Worm (Caenorhabditis elegans) whole organism, young adult: ENCODE data around the gene dop-4.

ENCODE experiments used
- B0019.2 ChIP-seq: fragments of 200-800 bp; sonication (Bioruptor generic); conservative IDR thresholded peaks from 2 replicates; pipeline ENCODE4 v1.3.6; 2022; ENCODE audit warnings: missing genetic modification reagents, missing genetic modification characterization, missing compliant biosample characterization
- B0035.1 ChIP-seq: sonication (generic microtip); optimal IDR thresholded peaks from 2 replicates; lab custom pipeline; 2016; ENCODE audit warnings: missing genetic modification characterization, mild to moderate bottlenecking, missing compliant biosample characterization, missing genotype, missing genetic modification reagents
- B0261.1 ChIP-seq: sonication (generic microtip); optimal IDR thresholded peaks from 2 replicates; lab custom pipeline; 2016; ENCODE audit warnings: mild to moderate bottlenecking, missing genetic modification characterization, moderate library complexity, missing compliant biosample characterization
- C17E4.6 ChIP-seq: fragments of 200-800 bp; sonication (Bioruptor generic); IDR thresholded peaks from 2 replicates; pipeline ENCODE4 v1.3.6; 2022; ENCODE audit warnings: missing genetic modification reagents, missing genetic modification characterization, missing compliant biosample characterization
- D2030.7 ChIP-seq: fragments of 200-800 bp; sonication (Bioruptor generic); IDR thresholded peaks from 2 replicates; pipeline ENCODE4 v1.3.6; 2022; ENCODE audit warnings: missing genetic modification reagents, missing genetic modification characterization, missing compliant biosample characterization
- F10E7.11 ChIP-seq: sonication (generic microtip); optimal IDR thresholded peaks from 2 replicates; lab custom pipeline; 2017; ENCODE audit warnings: mild to moderate bottlenecking, missing genetic modification characterization, moderate library complexity, missing compliant biosample characterization
- F33H1.4 ChIP-seq: fragments of 200-800 bp; sonication (Bioruptor generic); IDR thresholded peaks from 2 replicates; pipeline ENCODE4 v1.3.6; 2022; ENCODE audit warnings: missing genetic modification reagents, missing genetic modification characterization, missing compliant biosample characterization
- F39B2.1 ChIP-seq: fragments of 200-800 bp; sonication (Bioruptor generic); IDR thresholded peaks from 2 replicates; pipeline ENCODE4 v1.3.6; 2022; ENCODE audit warnings: missing genetic modification reagents, missing genetic modification characterization, missing compliant biosample characterization
- F49E8.2 ChIP-seq: sonication (generic microtip); optimal IDR thresholded peaks from 3 replicates; lab custom pipeline; 2017; ENCODE audit warnings: missing genetic modification characterization, mild to moderate bottlenecking, missing compliant biosample characterization, antibody characterized with exemption, moderate library complexity; ENCODE audit not compliant: insufficient read depth
- F52B5.7 ChIP-seq: sonication (generic microtip); optimal IDR thresholded peaks from 2 replicates; lab custom pipeline; 2016; ENCODE audit warnings: mild to moderate bottlenecking, missing genetic modification characterization, missing compliant biosample characterization
- K11D2.4 ChIP-seq: fragments of 200-800 bp; sonication (Bioruptor generic); IDR thresholded peaks from 2 replicates; pipeline ENCODE4 v1.3.6; 2022; ENCODE audit warnings: missing genetic modification reagents, missing genetic modification characterization, missing compliant biosample characterization
- K12H6.12 ChIP-seq: fragments of 200-800 bp; sonication (Bioruptor generic); optimal IDR thresholded peaks from 2 replicates; lab custom pipeline; 2018; ENCODE audit warnings: mild to moderate bottlenecking, missing genetic modification characterization, missing compliant biosample characterization
- Y56A3A.18 ChIP-seq: fragments of 200-800 bp; sonication (Bioruptor generic); IDR thresholded peaks from 2 replicates; pipeline ENCODE4 v1.3.6; 2022; ENCODE audit warnings: missing genetic modification reagents, missing genetic modification characterization, missing compliant biosample characterization
- ZK185.1 ChIP-seq: sonication (generic microtip); optimal IDR thresholded peaks from 2 replicates; lab custom pipeline; 2016; ENCODE audit warnings: mild to moderate bottlenecking, missing genetic modification characterization, missing compliant biosample characterization; ENCODE audit not compliant: poor library complexity, severe bottlenecking
- ama-1 ChIP-seq, 3 experiments: fragments of 150-350 bp in 1 of 3; sonication (generic microtip) in 2 of 3; optimal IDR thresholded peaks; 2 replicates each; lab custom pipeline; 2014 to 2018; ENCODE audit warnings: missing biosample characterization in 2 of 3, missing genetic modification characterization in 2 of 3, missing genetic modification reagents in 2 of 3
- aptf-3 ChIP-seq: fragments of 200-800 bp; sonication (Bioruptor generic); IDR thresholded peaks from 2 replicates; pipeline ENCODE4 v1.3.6; 2022; ENCODE audit warnings: missing genetic modification characterization, missing compliant biosample characterization
- athp-1 ChIP-seq: sonication (generic microtip); optimal IDR thresholded peaks from 2 replicates; lab custom pipeline; 2017; ENCODE audit warnings: mild to moderate bottlenecking, missing genetic modification characterization, missing compliant biosample characterization
- bed-1 ChIP-seq: fragments of 200-800 bp; sonication (Bioruptor generic); IDR thresholded peaks from 2 replicates; pipeline ENCODE4 v1.3.6; 2022; ENCODE audit warnings: missing genetic modification reagents, missing genetic modification characterization, missing compliant biosample characterization
- cebp-1 ChIP-seq, 2 experiments: fragments of 200-800 bp in 1 of 2; sonication (Bioruptor generic) in 1 of 2; sonication (generic microtip) in 1 of 2; IDR thresholded peaks in 1 of 2; optimal IDR thresholded peaks in 1 of 2; 2 replicates each; pipeline versions ENCODE4 v1.3.6 to Lab custom; 2017 to 2022; ENCODE audit warnings: missing compliant biosample characterization in 2 of 2, missing genetic modification characterization in 2 of 2, mild to moderate bottlenecking in 1 of 2, missing genetic modification reagents in 1 of 2, moderate library complexity in 1 of 2
- ceh-100 ChIP-seq: fragments of 200-800 bp; sonication (Bioruptor generic); IDR thresholded peaks from 2 replicates; pipeline ENCODE4 v1.3.6; 2022; ENCODE audit warnings: missing genetic modification reagents, missing genetic modification characterization, missing compliant biosample characterization
- ceh-58 ChIP-seq: fragments of 200-800 bp; sonication (Bioruptor generic); IDR thresholded peaks from 2 replicates; pipeline ENCODE4 v1.3.6; 2022; ENCODE audit warnings: missing genetic modification characterization, missing compliant biosample characterization
- die-1 ChIP-seq: sonication (generic microtip); optimal IDR thresholded peaks from 2 replicates; lab custom pipeline; 2016; ENCODE audit warnings: missing genotype, mild to moderate bottlenecking, missing genetic modification characterization, missing compliant biosample characterization
- dpl-1 ChIP-seq: fragments of 150-350 bp; optimal IDR thresholded peaks from 2 replicates; lab custom pipeline; 2014; ENCODE audit warnings: missing biosample characterization, missing genetic modification reagents, missing genetic modification characterization
- egl-18 ChIP-seq: fragments of 200-800 bp; sonication (Bioruptor generic); IDR thresholded peaks from 2 replicates; pipeline ENCODE4 v1.3.6; 2022; ENCODE audit warnings: missing genetic modification reagents, missing genetic modification characterization, missing compliant biosample characterization
- ekl-4 ChIP-seq: fragments of 200-800 bp; sonication (Bioruptor generic); IDR thresholded peaks from 2 replicates; pipeline ENCODE4 v1.3.6; 2022; ENCODE audit warnings: missing genetic modification reagents, missing genetic modification characterization, missing compliant biosample characterization
- gei-17 ChIP-seq: fragments of 200-800 bp; sonication (Bioruptor generic); optimal IDR thresholded peaks from 2 replicates; lab custom pipeline; 2018; ENCODE audit warnings: mild to moderate bottlenecking, missing genetic modification characterization, missing compliant biosample characterization
- hmg-20 ChIP-seq: fragments of 200-800 bp; sonication (Bioruptor generic); IDR thresholded peaks from 2 replicates; pipeline ENCODE4 v1.3.6; 2022; ENCODE audit warnings: missing genetic modification reagents, missing genetic modification characterization, missing compliant biosample characterization
- hsf-1 ChIP-seq: fragments of 200-800 bp; sonication (Bioruptor generic); IDR thresholded peaks from 2 replicates; pipeline ENCODE4 v1.3.6; 2022; ENCODE audit warnings: missing genetic modification reagents, missing genetic modification characterization, missing compliant biosample characterization
- lin-26 ChIP-seq: fragments of 200-800 bp; sonication (Bioruptor generic); IDR thresholded peaks from 2 replicates; pipeline ENCODE4 v1.3.6; 2022; ENCODE audit warnings: missing genetic modification reagents, missing genetic modification characterization, missing compliant biosample characterization
- lin-40 ChIP-seq: sonication (generic microtip); optimal IDR thresholded peaks from 2 replicates; lab custom pipeline; 2016; ENCODE audit warnings: missing genetic modification characterization, mild to moderate bottlenecking, missing compliant biosample characterization, missing genotype, missing genetic modification reagents
- lsy-27 ChIP-seq: sonication (generic microtip); optimal IDR thresholded peaks from 2 replicates; lab custom pipeline; 2017; ENCODE audit warnings: missing genetic modification characterization, mild to moderate bottlenecking, missing compliant biosample characterization, antibody characterized with exemption, missing genotype, borderline replicate concordance; ENCODE audit not compliant: insufficient read depth
- madf-10 ChIP-seq: sonication (generic microtip); optimal IDR thresholded peaks from 2 replicates; lab custom pipeline; 2016; ENCODE audit warnings: mild to moderate bottlenecking, missing genetic modification characterization, missing compliant biosample characterization
- mes-4 ChIP-seq: sonication (generic microtip); optimal IDR thresholded peaks from 2 replicates; lab custom pipeline; 2016; ENCODE audit warnings: missing genotype, missing genetic modification characterization, missing compliant biosample characterization
- nhr-179 ChIP-seq: sonication (generic microtip); optimal IDR thresholded peaks from 2 replicates; lab custom pipeline; 2016; ENCODE audit warnings: mild to moderate bottlenecking, missing genetic modification characterization, missing compliant biosample characterization
- pha-4 ChIP-seq: fragments of 150-350 bp; sonication (generic microtip); optimal IDR thresholded peaks from 2 replicates; lab custom pipeline; 2014; ENCODE audit warnings: missing biosample characterization, missing genetic modification reagents, missing genetic modification characterization
- rcor-1 ChIP-seq: fragments of 200-800 bp; sonication (Bioruptor generic); IDR thresholded peaks from 2 replicates; pipeline ENCODE4 v1.3.6; 2022; ENCODE audit warnings: missing genetic modification reagents, missing genetic modification characterization, missing compliant biosample characterization
- rec-8 ChIP-seq, 2 experiments: sonication (generic microtip); optimal IDR thresholded peaks; 2 replicates each; lab custom pipeline; 2016; ENCODE audit warnings: mild to moderate bottlenecking in 2 of 2, missing genetic modification characterization in 2 of 2, missing genetic modification reagents in 2 of 2, missing genotype in 2 of 2, missing biosample characterization in 1 of 2, missing compliant biosample characterization in 1 of 2, moderate library complexity in 1 of 2
- rpc-1 ChIP-seq, 2 experiments: fragments of 150-350 bp in 1 of 2; sonication (generic microtip) in 1 of 2; optimal IDR thresholded peaks; 2 replicates each; lab custom pipeline; 2014 to 2018; ENCODE audit warnings: missing biosample characterization in 1 of 2, missing genetic modification characterization in 1 of 2, missing genetic modification reagents in 1 of 2, missing genotype in 1 of 2
- sea-2 ChIP-seq: fragments of 200-800 bp; sonication (Bioruptor generic); IDR thresholded peaks from 2 replicates; pipeline ENCODE4 v1.3.6; 2022; ENCODE audit warnings: missing genetic modification characterization, missing compliant biosample characterization
- snpc-1.1 ChIP-seq: sonication (generic microtip); optimal IDR thresholded peaks from 2 replicates; lab custom pipeline; 2017; ENCODE audit warnings: missing genetic modification characterization, mild to moderate bottlenecking, missing compliant biosample characterization, antibody characterized with exemption, moderate library complexity, missing genotype, missing genetic modification reagents; ENCODE audit not compliant: insufficient read depth
- ztf-26 ChIP-seq: sonication (generic microtip); optimal IDR thresholded peaks from 2 replicates; lab custom pipeline; 2017; ENCODE audit warnings: missing genetic modification characterization, missing compliant biosample characterization

Gene dop-4

ce11 chrX:1338906-1339673, 44.0 kb downstream of the dop-4 start:
- TF ChIP-seq B0035.1 (tag; lab: Kevin White, UChicago), result no peak
- TF ChIP-seq hmg-20 (GFP tag; lab: Robert Waterston, UW), result no peak
- TF ChIP-seq F33H1.4 (GFP tag; lab: Robert Waterston, UW), result no peak
- no peak for TF ChIP-seq egl-18 (GFP tag; lab: Robert Waterston, UW)
- peak; percentile 67 for TF ChIP-seq lin-40
- no peak for TF ChIP-seq ceh-100 (GFP tag; lab: Robert Waterston, UW)
- peak; percentile 77 for TF ChIP-seq gei-17 (GFP tag; lab: Kevin White, UChicago)
- TF ChIP-seq K11D2.4 (GFP tag; lab: Robert Waterston, UW), result 0 out of 2 replicates have a peak, but pooled peaks have one; percentile 13
- TF ChIP-seq bed-1, result no peak
- no peak for TF ChIP-seq ekl-4 (GFP tag; lab: Robert Waterston, UW)
- no peak for TF ChIP-seq lin-26 (GFP tag; lab: Robert Waterston, UW)
- TF ChIP-seq ZK185.1, result peak; percentile 29
- TF ChIP-seq Y56A3A.18, result no peak

ce11 chrX:1344321-1344720, 49.3 kb downstream of the dop-4 start, which contains the start of gene ins-39:
ins-39 (minus strand) TSS chrX:1344421.
- TF ChIP-seq pha-4 (tag; lab: Kevin White, UChicago), result no peak
- no peak for TF ChIP-seq gei-17 (GFP tag; lab: Kevin White, UChicago)

ce11 chrX:1344818-1345217, 49.8 kb downstream of the dop-4 start:
- TF ChIP-seq lsy-27, result peak; percentile 50
- TF ChIP-seq rec-8 (tag; optimal IDR thresholded peaks at IDR 0.05; lab: Kevin White, UChicago), result peak in 1 of 2 experiments; percentile 45
- TF ChIP-seq F33H1.4 (GFP tag; lab: Robert Waterston, UW), result no peak
- no peak for TF ChIP-seq aptf-3
- peak; percentile 28 for TF ChIP-seq die-1
- no peak for TF ChIP-seq athp-1 (tag; lab: Kevin White, UChicago)
- peak; percentile 98 for TF ChIP-seq ztf-26 (tag; lab: Kevin White, UChicago)
- peak; percentile 94 for TF ChIP-seq rcor-1 (GFP tag; lab: Robert Waterston, UW)
- TF ChIP-seq D2030.7, result no peak
- no peak for TF ChIP-seq ceh-58 (GFP tag; lab: Robert Waterston, UW)
- no peak for TF ChIP-seq mes-4
- TF ChIP-seq C17E4.6 (GFP tag; lab: Robert Waterston, UW), result peak; percentile 84
- TF ChIP-seq lin-26 (GFP tag; lab: Robert Waterston, UW), result no peak; the same call in 1 of the 2 replicates
- TF ChIP-seq ceh-100 (GFP tag; lab: Robert Waterston, UW), result peak; percentile 28; the same call in 1 of the 2 replicates
- TF ChIP-seq hsf-1 (GFP tag; lab: Robert Waterston, UW), result no peak
- TF ChIP-seq B0019.2 (GFP tag; lab: Robert Waterston, UW), result no peak
- TF ChIP-seq bed-1, result 0 out of 2 replicates have a peak, but pooled peaks have one; percentile 81
- no peak for TF ChIP-seq ama-1 (optimal IDR thresholded peaks at IDR 0.05; lab: Kevin White, UChicago)
- no peak for TF ChIP-seq ama-1 (GFP tag; optimal IDR thresholded peaks at IDR 0.05; lab: Kevin White, UChicago)
- no peak for TF ChIP-seq dpl-1
- peak; percentile 53 for TF ChIP-seq B0261.1
- TF ChIP-seq Y56A3A.18, result peak; percentile 99
- no peak for TF ChIP-seq F49E8.2
- TF ChIP-seq ekl-4 (GFP tag; lab: Robert Waterston, UW), result peak; percentile 82
- TF ChIP-seq F52B5.7 (tag; lab: Kevin White, UChicago), result no peak
- TF ChIP-seq rpc-1 (optimal IDR thresholded peaks at IDR 0.05; lab: Kevin White, UChicago), result no peak
- no peak for TF ChIP-seq rpc-1 (tag; optimal IDR thresholded peaks at IDR 0.05; lab: Kevin White, UChicago)
- peak; percentile 94 for TF ChIP-seq madf-10 (tag; lab: Kevin White, UChicago)
- TF ChIP-seq F10E7.11 (tag; lab: Kevin White, UChicago), result peak; percentile 87
- TF ChIP-seq cebp-1 (GFP tag; IDR thresholded peaks at IDR 0.05; lab: Robert Waterston, UW), result peak; percentile 64
- TF ChIP-seq cebp-1 (tag; optimal IDR thresholded peaks at IDR 0.05; lab: Kevin White, UChicago), result peak; percentile 95
- TF ChIP-seq K12H6.12 (tag; lab: Kevin White, UChicago), result peak; percentile 82
- no peak for TF ChIP-seq sea-2 (GFP tag; lab: Robert Waterston, UW)
- peak; percentile 82 for TF ChIP-seq nhr-179
- TF ChIP-seq F39B2.1 (GFP tag; lab: Robert Waterston, UW), result no peak
- no peak for TF ChIP-seq snpc-1.1
